Worm (Caenorhabditis elegans) whole organism, mixed stage, embryonic: ENCODE data around the gene C15B12.2.
A peak's percentile ranks its signal among the peaks of the same experiment; 100 is the strongest.

ENCODE experiments used
- M03D4.4 ChIP-seq: sonication (generic microtip); optimal IDR thresholded peaks from 2 replicates; lab custom pipeline; 2017; ENCODE audit warnings: mild to moderate bottlenecking, missing genetic modification characterization, missing compliant biosample characterization
- bed-3 ChIP-seq: fragments of 200-800 bp; sonication (Bioruptor generic); optimal IDR thresholded peaks from 3 replicates; lab custom pipeline; 2018; ENCODE audit warnings: mild to moderate bottlenecking, missing genetic modification characterization, moderate library complexity, missing compliant biosample characterization
- blmp-1 ChIP-seq: fragments of 150-350 bp; optimal IDR thresholded peaks from 2 replicates; lab custom pipeline; 2014; ENCODE audit warnings: missing biosample characterization, missing genetic modification characterization
- ceh-39 ChIP-seq: fragments of 150-350 bp; optimal IDR thresholded peaks from 2 replicates; lab custom pipeline; 2014; ENCODE audit warnings: missing biosample characterization, missing genetic modification characterization
- ceh-43 ChIP-seq: fragments of 200-800 bp; sonication (Bioruptor generic); optimal IDR thresholded peaks from 2 replicates; lab custom pipeline; 2018; ENCODE audit warnings: mild to moderate bottlenecking, missing genetic modification characterization, moderate library complexity, missing compliant biosample characterization
- ceh-83 ChIP-seq: fragments of 200-800 bp; sonication (Bioruptor generic); optimal IDR thresholded peaks from 2 replicates; lab custom pipeline; 2018; ENCODE audit warnings: mild to moderate bottlenecking, missing genetic modification characterization, missing compliant biosample characterization
- ces-1 ChIP-seq: fragments of 150-350 bp; optimal IDR thresholded peaks from 2 replicates; lab custom pipeline; 2014; ENCODE audit warnings: missing biosample characterization, missing genetic modification reagents, missing genetic modification characterization
- cnd-1 ChIP-seq: fragments of 200-800 bp; sonication (Bioruptor generic); optimal IDR thresholded peaks from 2 replicates; lab custom pipeline; 2018; ENCODE audit warnings: mild to moderate bottlenecking, missing genetic modification characterization, missing compliant biosample characterization
- drap-1 ChIP-seq: fragments of 200-800 bp; sonication (Bioruptor generic); optimal IDR thresholded peaks from 3 replicates; lab custom pipeline; 2018; ENCODE audit warnings: mild to moderate bottlenecking, missing genetic modification characterization, missing compliant biosample characterization
- elt-1 ChIP-seq: sonication (generic microtip); optimal IDR thresholded peaks from 2 replicates; lab custom pipeline; 2017; ENCODE audit warnings: missing genetic modification characterization, mild to moderate bottlenecking, missing compliant biosample characterization, antibody characterized with exemption, moderate library complexity, borderline replicate concordance; ENCODE audit not compliant: insufficient read depth
- elt-3 ChIP-seq: fragments of 150-350 bp; optimal IDR thresholded peaks from 2 replicates; lab custom pipeline; 2014; ENCODE audit warnings: missing biosample characterization, missing genetic modification characterization
- flh-1 ChIP-seq: fragments of 200-800 bp; sonication (Bioruptor generic); optimal IDR thresholded peaks from 2 replicates; lab custom pipeline; 2018; ENCODE audit warnings: mild to moderate bottlenecking, missing genetic modification characterization, moderate library complexity, missing compliant biosample characterization
- ham-2 ChIP-seq: fragments of 200-800 bp; sonication (Bioruptor generic); optimal IDR thresholded peaks from 2 replicates; lab custom pipeline; 2018; ENCODE audit warnings: mild to moderate bottlenecking, missing genetic modification characterization, missing compliant biosample characterization
- lin-32 ChIP-seq: fragments of 200-800 bp; sonication (Bioruptor generic); optimal IDR thresholded peaks from 2 replicates; lab custom pipeline; 2018; ENCODE audit warnings: mild to moderate bottlenecking, missing genetic modification characterization, missing compliant biosample characterization
- lsy-2 ChIP-seq: fragments of 150-350 bp; optimal IDR thresholded peaks from 2 replicates; lab custom pipeline; 2014; ENCODE audit warnings: missing biosample characterization, missing genetic modification characterization
- mab-5 ChIP-seq: fragments of 150-350 bp; optimal IDR thresholded peaks from 2 replicates; lab custom pipeline; 2014; ENCODE audit warnings: missing biosample characterization, missing genetic modification characterization
- mep-1 ChIP-seq: fragments of 150-350 bp; optimal IDR thresholded peaks from 2 replicates; lab custom pipeline; 2017; ENCODE audit warnings: missing biosample characterization, missing genetic modification reagents, missing genetic modification characterization, inconsistent platforms
- nhr-12 ChIP-seq: fragments of 150-350 bp; optimal IDR thresholded peaks from 2 replicates; lab custom pipeline; 2014; ENCODE audit warnings: missing biosample characterization, missing genetic modification characterization
- nhr-2 ChIP-seq: fragments of 150-350 bp; optimal IDR thresholded peaks from 2 replicates; lab custom pipeline; 2014; ENCODE audit warnings: missing biosample characterization, missing genetic modification characterization
- nhr-237 ChIP-seq: fragments of 150-350 bp; optimal IDR thresholded peaks from 2 replicates; lab custom pipeline; 2014; ENCODE audit warnings: missing biosample characterization, missing genetic modification characterization
- nhr-28 ChIP-seq: fragments of 150-350 bp; optimal IDR thresholded peaks from 2 replicates; lab custom pipeline; 2014; ENCODE audit warnings: missing biosample characterization, missing genetic modification characterization
- nhr-76 ChIP-seq: sonication (generic microtip); optimal IDR thresholded peaks from 2 replicates; lab custom pipeline; 2017; ENCODE audit warnings: missing biosample characterization, missing genetic modification characterization
- pha-4 ChIP-seq: fragments of 150-350 bp; optimal IDR thresholded peaks from 2 replicates; lab custom pipeline; 2018; ENCODE audit warnings: missing biosample characterization, missing genetic modification reagents, missing genetic modification characterization
- sem-2 ChIP-seq: fragments of 200-800 bp; sonication (Bioruptor generic); optimal IDR thresholded peaks from 2 replicates; lab custom pipeline; 2018; ENCODE audit warnings: mild to moderate bottlenecking, missing genetic modification characterization, missing compliant biosample characterization
- snpc-4 ChIP-seq: fragments of 150-350 bp; optimal IDR thresholded peaks from 2 replicates; lab custom pipeline; 2014; ENCODE audit warnings: missing biosample characterization, missing genetic modification characterization
- sptf-1 ChIP-seq: sonication (generic microtip); optimal IDR thresholded peaks from 2 replicates; lab custom pipeline; 2017; ENCODE audit warnings: mild to moderate bottlenecking, missing genetic modification characterization, moderate library complexity, missing compliant biosample characterization
- unc-120 ChIP-seq: sonication (generic microtip); optimal IDR thresholded peaks from 2 replicates; lab custom pipeline; 2017; ENCODE audit warnings: missing genetic modification characterization, missing compliant biosample characterization; ENCODE audit not compliant: poor library complexity, severe bottlenecking
- unc-39 ChIP-seq: fragments of 150-350 bp; optimal IDR thresholded peaks from 2 replicates; lab custom pipeline; 2014; ENCODE audit warnings: missing biosample characterization, missing genetic modification characterization
- unc-62 ChIP-seq: fragments of 150-350 bp; optimal IDR thresholded peaks from 2 replicates; lab custom pipeline; 2014; ENCODE audit warnings: missing biosample characterization, missing genetic modification reagents, missing genetic modification characterization
- zip-8 ChIP-seq: fragments of 150-350 bp; optimal IDR thresholded peaks from 2 replicates; lab custom pipeline; 2014; ENCODE audit warnings: missing biosample characterization, missing genetic modification characterization
- ztf-11 ChIP-seq: fragments of 150-350 bp; optimal IDR thresholded peaks from 2 replicates; lab custom pipeline; 2014; ENCODE audit warnings: missing biosample characterization, missing genetic modification characterization

The C15B12.2 gene

DNA sequence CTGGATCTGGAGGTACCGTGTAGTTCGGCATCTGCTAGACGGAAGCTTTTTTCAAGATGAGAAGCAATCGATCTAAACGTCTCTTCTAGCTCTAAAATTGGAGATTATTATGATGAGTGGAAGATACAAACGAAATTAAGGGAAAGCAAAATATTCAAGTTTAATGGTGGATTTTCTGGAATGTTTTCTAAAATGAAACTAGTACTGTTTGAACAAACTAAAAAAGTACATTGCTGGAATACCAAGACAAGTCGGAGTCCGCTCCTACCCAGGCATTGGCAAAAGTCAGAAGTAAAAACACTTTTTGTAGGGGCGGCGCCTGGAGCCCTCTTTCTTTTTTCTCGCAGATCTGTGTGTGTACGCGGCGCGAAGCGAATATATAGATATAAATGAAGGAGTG lies 21.6 kb downstream of the C15B12.2 start, which contains the start of gene gar-1:
Gene gar-1, minus strand, starts transcription at position 101 of the 400 bp plus-strand sequence.
- TF ChIP-seq unc-120 (no peak), zip-8 (no peak), lsy-2 (no peak), snpc-4 (tag; lab: Kevin White, UChicago) (no peak), unc-39 (tag; lab: Kevin White, UChicago) (no peak), mep-1 (tag; lab: Kevin White, UChicago) (no peak), nhr-28 (no peak), sptf-1 (tag; lab: Kevin White, UChicago) (no peak)

DNA sequence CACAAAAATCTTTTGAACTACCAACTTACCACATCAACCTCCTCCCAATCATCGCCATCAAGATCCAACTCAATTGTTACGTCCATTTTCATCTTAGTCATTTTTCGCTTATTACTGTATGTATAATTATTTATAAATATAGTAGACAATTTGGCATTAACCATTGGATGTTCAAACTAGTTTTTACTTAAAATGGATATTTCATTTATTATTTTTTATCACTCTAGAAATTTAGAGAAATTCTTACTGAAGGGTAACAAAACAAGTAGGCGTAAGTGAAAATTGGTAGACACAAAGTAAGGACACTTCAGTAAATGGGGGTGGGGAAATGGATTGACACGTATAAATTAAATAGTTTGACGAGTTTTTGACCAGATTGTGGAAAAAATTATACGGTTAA lies 36.5 kb downstream of the C15B12.2 start, which contains the start of gene actl-1:
Gene actl-1, minus strand, starts transcription at position 101 of the 400 bp plus-strand sequence.
- TF ChIP-seq ceh-83 (GFP tag; lab: Kevin White, UChicago) = no peak
- no peak for TF ChIP-seq drap-1 (GFP tag; lab: Kevin White, UChicago)
- TF ChIP-seq elt-1 (tag; lab: Kevin White, UChicago) = no peak
- no peak for TF ChIP-seq nhr-237 (tag; lab: Kevin White, UChicago)
- TF ChIP-seq nhr-12 (tag; lab: Kevin White, UChicago) = no peak
- no peak for TF ChIP-seq pha-4 (tag; lab: Kevin White, UChicago)
- TF ChIP-seq, all 35 proteins: peak for 0

DNA sequence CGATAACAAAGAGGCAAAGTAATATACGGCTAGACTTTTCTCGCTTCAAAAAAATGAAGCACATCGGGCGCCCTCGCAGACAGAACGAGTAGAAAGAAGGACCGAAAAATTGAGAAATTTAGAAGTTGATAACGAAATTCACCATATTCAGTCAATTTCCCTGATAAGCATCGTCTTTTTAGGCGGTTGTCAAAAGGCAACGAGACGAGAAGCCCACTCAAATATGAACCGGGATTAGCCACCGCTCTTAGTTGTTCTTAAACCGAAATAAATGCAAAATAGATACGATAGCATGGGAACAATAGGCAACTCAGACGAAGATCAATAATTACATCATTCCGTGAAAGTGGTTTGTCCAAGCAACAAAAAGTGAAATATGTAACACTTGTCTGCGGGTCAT lies 39.9 kb downstream of the C15B12.2 start:
- TF ChIP-seq zip-8 (no peak), flh-1 (GFP tag; lab: Kevin White, UChicago) (no peak), nhr-237 (tag; lab: Kevin White, UChicago) (no peak), ces-1 (GFP tag; lab: Kevin White, UChicago) (no peak), unc-62 (no peak), ztf-11 (no peak), blmp-1 (no peak), sem-2 (GFP tag; lab: Kevin White, UChicago) (no peak), mep-1 (tag; lab: Kevin White, UChicago) (no peak), drap-1 (GFP tag; lab: Kevin White, UChicago) (no peak), lin-32 (GFP tag; lab: Kevin White, UChicago) (no peak), elt-1 (tag; lab: Kevin White, UChicago) (no peak), nhr-12 (tag; lab: Kevin White, UChicago) (no peak), mab-5 (tag; lab: Kevin White, UChicago) (no peak), ceh-39 (tag; lab: Kevin White, UChicago) (no peak)

DNA sequence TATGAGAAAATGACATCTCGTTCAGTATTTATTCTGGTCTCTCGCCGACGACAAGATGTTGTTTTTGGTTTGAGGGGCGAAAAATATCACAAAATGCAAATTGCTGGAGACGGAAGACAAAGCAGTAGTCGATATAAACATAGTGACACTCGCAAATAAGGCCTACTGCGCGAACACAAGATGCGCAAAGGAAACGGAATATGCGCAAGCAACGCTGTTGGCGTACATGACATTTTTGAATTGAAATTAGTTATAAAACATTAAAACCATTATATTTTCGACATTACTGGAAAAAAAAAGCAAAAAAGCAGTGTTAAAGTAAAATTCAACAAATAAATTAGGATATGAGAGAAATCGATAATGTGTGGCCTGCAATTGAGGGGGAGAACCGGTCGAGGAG lies 41.8 kb downstream of the C15B12.2 start, which contains the start of gene cdf-1:
Gene cdf-1, minus strand, starts transcription at position 136 of the 400 bp plus-strand sequence.
- TF ChIP-seq elt-1 (tag; lab: Kevin White, UChicago) (no peak), nhr-237 (tag; lab: Kevin White, UChicago) (no peak), ceh-39 (tag; lab: Kevin White, UChicago) (no peak), sem-2 (GFP tag; lab: Kevin White, UChicago) (no peak), pha-4 (tag; lab: Kevin White, UChicago) (no peak), bed-3 (no peak), lin-32 (GFP tag; lab: Kevin White, UChicago) (no peak), ceh-83 (GFP tag; lab: Kevin White, UChicago) (no peak), nhr-28 (no peak), blmp-1 (no peak), elt-3 (tag; lab: Kevin White, UChicago) (no peak), ham-2 (no peak), ztf-11 (no peak), mab-5 (tag; lab: Kevin White, UChicago) (no peak), zip-8 (no peak), lsy-2 (no peak), ces-1 (GFP tag; lab: Kevin White, UChicago) (peak; percentile 29), nhr-76 (no peak), drap-1 (GFP tag; lab: Kevin White, UChicago) (peak; percentile 23), unc-120 (no peak), sptf-1 (tag; lab: Kevin White, UChicago) (peak; percentile 42), unc-62 (no peak), M03D4.4 (no peak), cnd-1 (tag; lab: Kevin White, UChicago) (no peak), mep-1 (tag; lab: Kevin White, UChicago) (peak; percentile 22), ceh-43 (GFP tag; lab: Kevin White, UChicago) (no peak), flh-1 (GFP tag; lab: Kevin White, UChicago) (no peak)

DNA sequence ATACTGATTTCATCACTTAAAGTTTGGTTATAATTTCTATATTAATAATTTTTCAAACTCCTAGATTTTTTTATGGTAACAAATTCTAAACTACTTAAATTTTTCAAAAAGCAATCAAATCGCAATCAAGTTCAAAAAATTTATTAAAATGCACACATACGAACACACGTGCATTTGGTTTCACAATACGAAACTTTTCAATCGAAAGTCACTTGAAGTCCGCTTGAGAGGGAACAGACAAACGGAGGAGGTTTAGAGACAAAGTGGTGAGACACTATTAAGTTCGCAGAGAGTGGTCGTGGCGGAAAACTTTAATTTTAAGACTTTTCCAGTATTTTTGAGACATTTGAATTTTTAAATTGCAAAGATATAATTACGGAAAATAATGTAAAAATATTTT lies 42.5 kb downstream of the C15B12.2 start, which contains the start of gene glr-8:
Gene glr-8, plus strand, starts transcription at position 319 of the 400 bp plus-strand sequence.
- TF ChIP-seq pha-4 (tag; lab: Kevin White, UChicago) = no peak
- no peak for TF ChIP-seq snpc-4 (tag; lab: Kevin White, UChicago)
- no peak for TF ChIP-seq nhr-12 (tag; lab: Kevin White, UChicago)
- no peak for TF ChIP-seq nhr-28
- TF ChIP-seq mab-5 (tag; lab: Kevin White, UChicago) = no peak
- no peak for TF ChIP-seq cnd-1 (tag; lab: Kevin White, UChicago)
- TF ChIP-seq nhr-237 (tag; lab: Kevin White, UChicago) = no peak
- no peak for TF ChIP-seq nhr-76
- no peak for TF ChIP-seq elt-1 (tag; lab: Kevin White, UChicago)
- no peak for TF ChIP-seq ceh-39 (tag; lab: Kevin White, UChicago)
- TF ChIP-seq flh-1 (GFP tag; lab: Kevin White, UChicago) = no peak
- TF ChIP-seq sptf-1 (tag; lab: Kevin White, UChicago) = no peak
- no peak for TF ChIP-seq ztf-11
- TF ChIP-seq nhr-2 (tag; lab: Kevin White, UChicago) = no peak
- TF ChIP-seq mep-1 (tag; lab: Kevin White, UChicago) = no peak
- no peak for TF ChIP-seq unc-120
